Worm (Caenorhabditis elegans): ENCODE data around the gene ekl-6.
A peak's percentile ranks its signal among the peaks of the same experiment; 100 is the strongest.

The ekl-6 gene

ce11 chrIII:10094538-10094937 lies 30.3 kb downstream of the ekl-6 start (continued):
- TF ChIP-seq arid-1 (GFP tag; conservative IDR thresholded peaks at IDR 0.05) (no peak), T20F7.1 (GFP tag; optimal IDR thresholded peaks at IDR 0.05) (no peak), F10B5.3 (tag; optimal IDR thresholded peaks at IDR 0.05) (no peak), ceh-28 (tag; optimal IDR thresholded peaks at IDR 0.05) (no peak), mep-1 (tag; optimal IDR thresholded peaks at IDR 0.05) (no peak), lim-7 (GFP tag; IDR thresholded peaks at IDR 0.05) (no peak), nhr-28 (tag; optimal IDR thresholded peaks at IDR 0.05) (no peak), Y5F2A.4 (GFP tag; optimal IDR thresholded peaks at IDR 0.05) (no peak), hlh-11 (tag; optimal IDR thresholded peaks at IDR 0.05) (peak; percentile 63), nhr-48 (tag; optimal IDR thresholded peaks at IDR 0.05) (peak; percentile 38), ceh-44 (GFP tag; IDR thresholded peaks at IDR 0.05) (no peak), zip-2 (tag; optimal IDR thresholded peaks at IDR 0.05) (no peak), unc-62 (GFP tag; optimal IDR thresholded peaks at IDR 0.05 in 1 of 2) (no peak), unc-62 (tag; optimal IDR thresholded peaks at IDR 0.05) (no peak), ceh-82 (tag; optimal IDR thresholded peaks at IDR 0.05) (no peak), lsy-2 (tag; optimal IDR thresholded peaks at IDR 0.05) (no peak), Y105C5A.15 (GFP tag; IDR thresholded peaks at IDR 0.05) (no peak), dmd-9 (GFP tag; IDR thresholded peaks at IDR 0.05) (no peak), hif-1 (tag; optimal IDR thresholded peaks at IDR 0.05) (peak in 1 of 2 experiments; percentile 9), vab-7 (GFP tag; IDR thresholded peaks at IDR 0.05) (no peak), pha-4 (GFP tag; IDR thresholded peaks at IDR 0.05) (0 out of 2 replicates have a peak, but pooled peaks have one; percentile 6), pha-4 (tag; optimal IDR thresholded peaks at IDR 0.05) (no peak), egl-27 (tag; optimal IDR thresholded peaks at IDR 0.05) (no peak), ceh-32 (tag; optimal IDR thresholded peaks at IDR 0.05; ENCODE audit: poor library complexity) (no peak), lin-13 (GFP tag; optimal IDR thresholded peaks at IDR 0.05) (no peak), lin-1 (GFP tag; IDR thresholded peaks at IDR 0.05) (no peak), ztf-7 (tag; optimal IDR thresholded peaks at IDR 0.05) (no peak), nhr-76 (tag; optimal IDR thresholded peaks at IDR 0.05) (no peak), nhr-25 (tag; optimal IDR thresholded peaks at IDR 0.05; ENCODE audit: borderline replicate concordance, insufficient read depth) (peak; percentile 30), nhr-111 (GFP tag; optimal IDR thresholded peaks at IDR 0.05) (no peak), gei-8 (GFP tag; optimal IDR thresholded peaks at IDR 0.05) (no peak), nhr-42 (GFP tag; IDR thresholded peaks at IDR 0.05) (no peak), egl-43 (GFP tag; IDR thresholded peaks at IDR 0.05) (0 out of 2 replicates have a peak, but pooled peaks have one; percentile 45), ctbp-1 (GFP tag; IDR thresholded peaks at IDR 0.05) (0 out of 2 replicates have a peak, but pooled peaks have one; percentile 9), lin-39 (tag; optimal IDR thresholded peaks at IDR 0.05) (no peak), jun-1 (tag; optimal IDR thresholded peaks at IDR 0.05) (no peak), fkh-10 (GFP tag; optimal IDR thresholded peaks at IDR 0.05) (no peak), dpl-1 (GFP tag; optimal IDR thresholded peaks at IDR 0.05) (no peak)

DNA sequence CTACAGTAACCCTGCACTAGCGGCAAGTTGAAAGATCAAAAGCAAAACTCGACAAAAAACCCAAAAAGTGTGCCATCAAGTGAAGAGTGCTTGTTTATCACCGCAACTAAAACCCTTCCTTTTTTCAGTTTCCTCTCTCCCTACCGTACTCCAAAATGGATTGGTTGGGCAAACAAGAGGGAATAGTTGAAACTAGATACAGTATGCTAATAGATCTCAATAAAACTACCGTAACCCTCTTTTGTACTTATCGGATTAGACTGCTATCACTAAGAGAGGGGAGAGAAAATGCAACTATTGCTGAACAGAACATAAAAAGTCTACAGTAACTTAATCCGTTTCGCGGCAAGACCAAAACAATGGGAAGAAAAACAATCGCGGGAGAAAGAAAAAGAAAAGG lies 31.2 kb downstream of the ekl-6 start:
- TF ChIP-seq daf-16 (GFP tag; optimal IDR thresholded peaks at IDR 0.05) (no peak), daf-16 (tag; optimal IDR thresholded peaks at IDR 0.05) (peak; percentile 41), pqm-1 (tag; optimal IDR thresholded peaks at IDR 0.05) (peak; percentile 8), sdz-12 (GFP tag; optimal IDR thresholded peaks at IDR 0.05) (no peak), cey-2 (tag; optimal IDR thresholded peaks at IDR 0.05; ENCODE audit: borderline replicate concordance, insufficient read depth) (no peak), lsy-2 (tag; optimal IDR thresholded peaks at IDR 0.05) (peak in 1 of 2 experiments; percentile 57), nhr-28 (tag; optimal IDR thresholded peaks at IDR 0.05) (peak; percentile 47)

All from whole organism, L4 larva.